Worm (Caenorhabditis elegans): ENCODE results near the gene lev-8.

DNA sequence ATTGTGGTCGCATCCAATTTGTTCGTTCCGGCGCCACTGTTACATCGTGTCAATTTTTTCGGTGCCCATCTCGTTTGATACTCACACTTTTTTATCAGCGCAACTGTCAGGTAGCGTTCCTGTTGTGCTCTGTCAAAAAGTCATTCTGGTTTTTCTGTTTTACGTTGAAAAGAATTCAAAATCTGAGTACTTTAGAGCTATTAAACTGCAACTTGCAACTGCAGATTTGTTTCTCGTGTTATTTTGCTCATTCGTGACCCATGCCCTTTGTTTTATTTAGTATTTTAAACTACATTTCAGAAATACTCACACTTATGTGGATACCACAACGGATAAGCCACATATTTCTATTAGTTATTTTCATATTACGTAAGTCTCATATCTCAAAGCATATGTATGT is at the start of gene lev-8:
- TF ChIP-seq ama-1 (optimal IDR thresholded peaks at IDR 0.05) (no peak), hmg-4 (GFP tag; optimal IDR thresholded peaks at IDR 0.05) (no peak), tbx-11 (GFP tag; IDR thresholded peaks at IDR 0.05) (no peak), flt-1 (GFP tag; IDR thresholded peaks at IDR 0.05) (no peak)
